Worm (Caenorhabditis elegans): Measurements from ENCODE around the gene grd-10.

DNA sequence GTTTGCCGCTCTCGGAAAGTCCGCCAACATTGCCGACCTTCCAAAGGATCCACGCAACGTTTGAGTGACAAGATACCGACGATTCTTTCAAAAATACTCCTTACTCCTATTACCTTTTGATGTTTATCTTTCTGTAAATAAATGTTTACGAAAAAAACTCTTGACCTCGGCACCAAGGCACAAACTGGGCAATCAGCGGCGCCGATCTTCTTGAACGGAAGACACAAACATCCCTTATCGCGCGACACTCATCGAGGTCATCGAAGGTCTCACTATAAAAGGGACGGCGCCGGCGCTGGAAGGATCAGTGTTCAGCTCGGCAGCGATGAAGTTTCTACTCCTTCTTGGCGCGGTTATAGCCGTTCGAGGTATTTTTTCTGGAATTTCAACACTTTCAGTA lies 1.5 kb upstream of the grd-10 start, which contains the start of gene grd-3:
- TF ChIP-seq mdl-1 (tag; optimal IDR thresholded peaks at IDR 0.05) (no peak), F13H6.1 (tag; optimal IDR thresholded peaks at IDR 0.05) (no peak), R02D3.7 (tag; optimal IDR thresholded peaks at IDR 0.05) (no peak), skn-1 (tag; optimal IDR thresholded peaks at IDR 0.05) (no peak), nhr-77 (tag; optimal IDR thresholded peaks at IDR 0.05) (no peak), ztf-4 (tag; optimal IDR thresholded peaks at IDR 0.05) (no peak), blmp-1 (tag; optimal IDR thresholded peaks at IDR 0.05; ENCODE audit: insufficient read depth) (no peak), elt-3 (tag; optimal IDR thresholded peaks at IDR 0.05) (no peak), lin-11 (tag; optimal IDR thresholded peaks at IDR 0.05) (no peak), ztf-1 (GFP tag; conservative IDR thresholded peaks at IDR 0.05) (no peak), egl-27 (tag; optimal IDR thresholded peaks at IDR 0.05) (no peak), unc-62 (GFP tag; optimal IDR thresholded peaks at IDR 0.05) (no peak)
